Worm (Caenorhabditis elegans) whole organism, L4/young adult: Measurements from ENCODE around the gene npp-10.

Source experiments
- W03F9.2 ChIP-seq: fragments of 150-350 bp; optimal IDR thresholded peaks from 2 replicates; lab custom pipeline; 2014; ENCODE audit warnings: missing biosample characterization, missing genetic modification characterization
- dao-5 ChIP-seq: sonication (generic microtip); optimal IDR thresholded peaks from 2 replicates; lab custom pipeline; 2016; ENCODE audit warnings: missing genotype, missing genetic modification characterization, moderate library complexity, missing compliant biosample characterization
- him-1 ChIP-seq: sonication (generic microtip); optimal IDR thresholded peaks from 2 replicates; lab custom pipeline; 2016; ENCODE audit warnings: missing genotype, missing genetic modification reagents, missing genetic modification characterization, missing compliant biosample characterization

DNA sequence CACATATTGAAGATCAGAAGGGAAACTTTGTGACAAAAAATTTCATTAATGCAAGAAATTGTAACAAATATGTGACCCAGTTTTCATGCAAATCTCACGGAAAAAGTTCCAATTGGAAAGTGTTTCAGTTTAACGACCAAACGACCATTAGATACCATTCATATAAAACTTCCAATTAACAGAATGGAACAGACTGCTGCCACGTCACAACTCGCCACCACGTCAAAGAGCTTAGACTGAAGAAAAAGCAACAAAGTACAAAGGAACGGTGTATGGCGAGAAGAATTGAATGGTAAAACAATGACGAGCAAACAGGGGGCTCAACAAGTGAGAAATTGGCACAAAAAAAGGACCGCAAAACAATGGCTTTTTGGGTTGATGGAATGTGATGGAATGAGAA lies 34.0 kb downstream of the npp-10 start, which contains the start of gene T04C9.3:
- TF ChIP-seq dao-5 (tag; lab: Kevin White, UChicago): no peak
- no peak for TF ChIP-seq him-1 (tag; lab: Kevin White, UChicago)
- TF ChIP-seq W03F9.2 (tag; lab: Kevin White, UChicago): no peak
